Worm (Caenorhabditis elegans): ENCODE measurements around the gene H34I24.2.
A peak's percentile ranks its signal among the peaks of the same experiment; 100 is the strongest.

H34I24.2 gene

DNA sequence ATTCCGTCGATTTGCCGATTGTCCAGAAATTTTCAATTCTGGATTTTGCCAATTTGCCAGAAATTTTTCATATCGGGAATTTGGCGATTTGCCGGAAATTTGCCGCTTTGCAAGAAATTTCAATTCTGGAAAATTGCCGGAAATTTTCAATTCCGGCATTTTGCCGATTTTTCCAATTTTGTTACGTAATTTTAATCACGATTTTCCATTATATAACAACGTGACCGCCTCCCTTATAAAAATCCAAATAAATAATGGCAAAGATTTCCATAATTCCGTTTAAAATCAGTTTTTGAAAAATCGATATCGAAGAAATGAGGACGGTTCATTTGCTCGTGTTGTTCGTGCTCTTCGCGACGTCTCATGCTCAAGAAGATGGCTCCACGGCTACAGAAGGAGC, 4.9 kb downstream of the H34I24.2 start, which contains the start of gene H34I24.1:
H34I24.1 (plus strand) TSS at position 301 of the 400 bp plus-strand sequence.
- peak; percentile 17 for TF ChIP-seq zip-8 (tag; optimal IDR thresholded peaks at IDR 0.05)

DNA sequence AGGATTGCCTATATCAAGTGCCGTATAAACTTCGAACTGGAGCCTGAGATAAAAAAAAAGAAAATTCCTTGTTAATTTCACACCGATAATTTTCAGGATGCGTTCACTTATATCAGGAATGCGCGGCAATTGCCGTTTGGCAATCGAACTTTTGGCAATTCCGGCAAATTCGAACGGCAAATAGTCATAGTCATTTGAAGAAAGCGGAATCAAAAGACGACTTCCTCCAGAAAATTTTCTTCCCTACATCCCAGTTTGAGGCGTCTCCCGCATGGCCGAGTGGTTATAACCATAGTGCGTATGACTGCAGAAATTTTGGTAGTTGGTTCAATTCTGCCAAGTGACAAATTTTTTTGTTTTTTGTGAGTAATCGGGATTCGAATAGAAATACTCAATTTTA, 14.1 kb downstream of the H34I24.2 start, which contains the start of gene F56F11.4:
F56F11.4 (plus strand) TSS at position 301 of the 400 bp plus-strand sequence.
- TF ChIP-seq nhr-2 (tag; optimal IDR thresholded peaks at IDR 0.05) (no peak), M03D4.4 (tag; optimal IDR thresholded peaks at IDR 0.05) (no peak), mab-5 (tag; optimal IDR thresholded peaks at IDR 0.05) (no peak), zip-8 (tag; optimal IDR thresholded peaks at IDR 0.05) (no peak), lin-32 (GFP tag; optimal IDR thresholded peaks at IDR 0.05) (no peak), mls-2 (tag; optimal IDR thresholded peaks at IDR 0.05) (no peak), flh-1 (GFP tag; optimal IDR thresholded peaks at IDR 0.05) (no peak), ham-2 (GFP tag; optimal IDR thresholded peaks at IDR 0.05) (no peak), lin-13 (tag; optimal IDR thresholded peaks at IDR 0.05) (no peak), cnd-1 (tag; optimal IDR thresholded peaks at IDR 0.05) (no peak), unc-62 (GFP tag; optimal IDR thresholded peaks at IDR 0.05) (no peak), lsy-2 (tag; optimal IDR thresholded peaks at IDR 0.05) (no peak), blmp-1 (tag; optimal IDR thresholded peaks at IDR 0.05) (no peak)

DNA sequence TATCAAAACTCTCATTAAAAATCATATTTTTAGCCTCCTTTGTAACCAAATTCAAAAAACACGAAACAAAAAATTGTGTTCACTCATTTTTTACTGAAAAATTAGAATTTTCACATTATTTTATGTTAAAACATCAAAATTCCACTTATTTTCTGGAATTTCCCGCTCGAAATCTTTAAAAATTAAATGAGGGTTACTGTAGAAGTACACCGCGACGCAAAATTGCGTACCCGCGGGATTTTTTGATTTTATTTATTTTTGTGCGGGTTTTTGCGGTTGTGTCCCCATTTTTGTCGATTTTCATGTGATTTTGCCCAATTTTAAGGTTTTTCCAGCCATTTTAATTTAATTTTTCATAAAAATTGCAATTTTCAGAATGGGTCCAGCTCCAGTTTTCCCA, 16.5 kb downstream of the H34I24.2 start:
- TF ChIP-seq nhr-76 (tag; optimal IDR thresholded peaks at IDR 0.05): no peak
- no peak for TF ChIP-seq zip-8 (tag; optimal IDR thresholded peaks at IDR 0.05)
- TF ChIP-seq mep-1 (tag; optimal IDR thresholded peaks at IDR 0.05): no peak
- TF ChIP-seq elt-3 (tag; optimal IDR thresholded peaks at IDR 0.05): no peak

DNA sequence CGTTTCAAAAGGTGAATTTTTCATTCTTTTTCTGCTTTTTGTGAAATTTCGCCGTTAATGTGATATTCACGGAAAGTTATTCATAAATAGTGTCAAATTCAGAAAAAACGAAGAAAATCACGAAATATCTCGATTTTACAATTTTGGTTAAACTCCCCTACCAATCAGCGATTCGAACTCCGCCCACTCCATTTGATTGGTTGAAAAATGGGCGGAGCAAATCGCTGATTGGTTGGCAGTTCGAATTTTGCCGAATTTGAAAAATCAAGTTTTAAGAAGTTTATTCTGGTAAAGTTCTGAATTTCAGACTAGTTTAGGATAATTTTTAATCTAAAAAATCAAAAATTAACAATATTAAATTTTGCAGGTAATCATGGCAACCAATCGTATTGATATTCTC, 22.8 kb downstream of the H34I24.2 start:
- TF ChIP-seq ceh-83 (GFP tag; optimal IDR thresholded peaks at IDR 0.05): no peak
- no peak for TF ChIP-seq unc-39 (tag; optimal IDR thresholded peaks at IDR 0.05)
- TF ChIP-seq cnd-1 (tag; optimal IDR thresholded peaks at IDR 0.05): no peak
- TF ChIP-seq ces-1 (GFP tag; optimal IDR thresholded peaks at IDR 0.05): no peak
- TF ChIP-seq unc-120 (tag; optimal IDR thresholded peaks at IDR 0.05; ENCODE audit: poor library complexity, severe bottlenecking): no peak
- no peak for TF ChIP-seq pha-4 (tag; optimal IDR thresholded peaks at IDR 0.05)
- TF ChIP-seq ceh-39 (tag; optimal IDR thresholded peaks at IDR 0.05): no peak
- no peak for TF ChIP-seq drap-1 (GFP tag; optimal IDR thresholded peaks at IDR 0.05)
- no peak for TF ChIP-seq sptf-1 (tag; optimal IDR thresholded peaks at IDR 0.05)
- TF ChIP-seq blmp-1 (tag; optimal IDR thresholded peaks at IDR 0.05): no peak
- no peak for TF ChIP-seq mab-5 (tag; optimal IDR thresholded peaks at IDR 0.05)

DNA sequence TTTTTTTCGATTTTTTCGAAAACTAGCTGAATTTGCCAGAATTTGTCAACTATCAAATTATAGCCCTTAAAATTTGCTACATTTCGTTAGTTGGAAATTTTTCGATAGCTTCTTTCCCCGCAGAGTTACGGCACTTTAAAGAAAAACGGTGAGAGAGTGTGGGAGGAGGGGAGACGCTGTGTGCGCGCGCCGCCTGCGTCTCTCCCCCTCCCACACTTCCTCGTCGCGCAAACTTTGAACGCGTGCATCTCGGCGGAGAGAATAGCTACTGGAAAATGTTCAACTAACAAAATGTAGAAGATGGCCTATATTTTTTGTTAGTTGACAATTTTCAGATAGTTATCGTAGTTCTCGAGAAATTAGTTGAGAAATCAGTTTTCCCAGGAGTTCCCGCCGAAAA, 24.8 kb downstream of the H34I24.2 start:
- TF ChIP-seq mep-1 (tag; optimal IDR thresholded peaks at IDR 0.05): no peak
- TF ChIP-seq M03D4.4 (tag; optimal IDR thresholded peaks at IDR 0.05): no peak
- TF ChIP-seq bed-3 (GFP tag; optimal IDR thresholded peaks at IDR 0.05): no peak
- no peak for TF ChIP-seq nhr-12 (tag; optimal IDR thresholded peaks at IDR 0.05)
- TF ChIP-seq elt-3 (tag; optimal IDR thresholded peaks at IDR 0.05): no peak
- TF ChIP-seq sem-2 (GFP tag; optimal IDR thresholded peaks at IDR 0.05): no peak
- no peak for TF ChIP-seq tbx-8 (GFP tag; optimal IDR thresholded peaks at IDR 0.05)

DNA sequence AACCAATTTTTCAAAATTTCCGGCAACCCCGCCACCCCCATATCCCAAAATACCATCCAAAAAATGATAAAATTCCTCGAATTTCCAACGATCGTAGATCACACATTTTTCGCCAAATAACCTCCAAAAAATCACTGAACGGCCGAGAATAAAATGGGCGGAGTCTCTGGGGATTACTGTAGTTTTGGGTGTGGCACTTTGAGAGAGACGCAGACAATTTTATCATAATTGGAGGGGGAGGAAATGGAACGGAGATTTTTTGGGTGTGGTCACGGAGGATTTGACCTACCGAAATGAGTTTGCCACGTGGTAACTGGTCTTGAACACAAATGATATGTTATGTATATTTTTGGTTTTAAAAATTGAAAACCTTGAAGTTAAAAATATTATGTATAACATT, 26.6 kb downstream of the H34I24.2 start:
- TF ChIP-seq mep-1 (tag; optimal IDR thresholded peaks at IDR 0.05): no peak
- TF ChIP-seq unc-39 (tag; optimal IDR thresholded peaks at IDR 0.05): no peak
- no peak for TF ChIP-seq tbx-8 (GFP tag; optimal IDR thresholded peaks at IDR 0.05)
- no peak for TF ChIP-seq mls-2 (tag; optimal IDR thresholded peaks at IDR 0.05)
- no peak for TF ChIP-seq nhr-237 (tag; optimal IDR thresholded peaks at IDR 0.05)
- TF ChIP-seq drap-1 (GFP tag; optimal IDR thresholded peaks at IDR 0.05): no peak
- no peak for TF ChIP-seq hlh-1 (tag; optimal IDR thresholded peaks at IDR 0.05)
- TF ChIP-seq nhr-28 (tag; optimal IDR thresholded peaks at IDR 0.05): no peak
- TF ChIP-seq blmp-1 (tag; optimal IDR thresholded peaks at IDR 0.05): no peak

All from whole organism, mixed stage, embryonic.